Worm (Caenorhabditis elegans) whole organism, late embryonic: ENCODE measurements around the gene bgnt-1.1.
A peak's percentile ranks its signal among the peaks of the same experiment; 100 is the strongest.

ENCODE experiments used
- ama-1 ChIP-seq: fragments of 150-350 bp; optimal IDR thresholded peaks from 2 replicates; lab custom pipeline; 2014
- ceh-18 ChIP-seq: sonication (generic microtip); optimal IDR thresholded peaks from 2 replicates; lab custom pipeline; 2016; ENCODE audit warnings: missing genetic modification characterization, missing compliant biosample characterization
- ceh-24 ChIP-seq: sonication (generic microtip); optimal IDR thresholded peaks from 2 replicates; lab custom pipeline; 2016; ENCODE audit warnings: mild to moderate bottlenecking, missing genetic modification characterization, missing compliant biosample characterization
- ceh-34 ChIP-seq: sonication (generic microtip); optimal IDR thresholded peaks from 2 replicates; lab custom pipeline; 2016; ENCODE audit warnings: mild to moderate bottlenecking, missing genetic modification characterization, missing compliant biosample characterization
- ceh-9 ChIP-seq: sonication (generic microtip); optimal IDR thresholded peaks from 2 replicates; lab custom pipeline; 2016; ENCODE audit warnings: mild to moderate bottlenecking, missing genetic modification characterization, inconsistent platforms, missing compliant biosample characterization
- elt-2 ChIP-seq: sonication (generic microtip); optimal IDR thresholded peaks from 2 replicates; lab custom pipeline; 2016; ENCODE audit warnings: missing genetic modification reagents, missing genetic modification characterization, missing compliant biosample characterization
- eyg-1 ChIP-seq: sonication (generic microtip); optimal IDR thresholded peaks from 2 replicates; lab custom pipeline; 2016; ENCODE audit warnings: missing genotype, missing genetic modification characterization, missing compliant biosample characterization
- fkh-10 ChIP-seq: fragments of 150-350 bp; optimal IDR thresholded peaks from 2 replicates; lab custom pipeline; 2014; ENCODE audit warnings: missing biosample characterization, missing genetic modification reagents, missing genetic modification characterization
- nfya-1 ChIP-seq: sonication (generic microtip); optimal IDR thresholded peaks from 2 replicates; lab custom pipeline; 2017; ENCODE audit warnings: missing genetic modification characterization, mild to moderate bottlenecking, missing compliant biosample characterization, antibody characterized with exemption, moderate library complexity
- nhr-11 ChIP-seq: fragments of 150-350 bp; optimal IDR thresholded peaks from 2 replicates; lab custom pipeline; 2014; ENCODE audit warnings: missing biosample characterization, missing genetic modification characterization
- pha-4 ChIP-seq: fragments of 150-350 bp; optimal IDR thresholded peaks from 2 replicates; lab custom pipeline; 2018; ENCODE audit warnings: missing biosample characterization, missing genetic modification reagents, missing genetic modification characterization
- tbx-2 ChIP-seq: sonication (generic microtip); optimal IDR thresholded peaks from 2 replicates; lab custom pipeline; 2016; ENCODE audit warnings: missing genetic modification characterization, missing compliant biosample characterization
- unc-86 ChIP-seq: sonication (generic microtip); optimal IDR thresholded peaks from 2 replicates; lab custom pipeline; 2016; ENCODE audit warnings: missing genetic modification characterization, missing compliant biosample characterization

DNA sequence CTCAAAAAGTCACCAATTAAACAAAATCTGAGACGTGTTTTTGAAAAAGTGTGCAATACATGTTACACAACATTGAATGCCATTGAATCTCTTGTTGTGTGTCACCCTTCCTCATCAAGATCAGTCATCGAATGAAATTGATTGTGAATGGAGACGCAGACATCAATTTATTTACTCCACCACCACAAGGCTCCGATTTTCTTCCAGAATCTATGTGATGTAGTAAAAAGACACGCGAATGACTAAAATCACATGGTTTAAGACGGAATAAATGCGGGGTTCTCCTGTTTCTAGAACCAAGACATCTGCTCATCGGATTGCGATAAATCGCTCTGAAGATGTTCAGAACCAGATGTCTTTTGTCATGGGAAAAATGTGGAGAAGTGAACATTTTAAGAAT is 40.2 kb downstream of the bgnt-1.1 start:
- TF ChIP-seq nfya-1 (tag; lab: Kevin White, UChicago) (no peak), eyg-1 (tag; lab: Kevin White, UChicago) (no peak), elt-2 (tag; lab: Kevin White, UChicago) (no peak), fkh-10 (GFP tag; lab: Kevin White, UChicago) (no peak), tbx-2 (tag; lab: Kevin White, UChicago) (no peak), ceh-34 (tag; lab: Kevin White, UChicago) (no peak), pha-4 (tag; lab: Kevin White, UChicago) (no peak), ceh-18 (peak; percentile 9), unc-86 (tag; lab: Kevin White, UChicago) (no peak), ceh-9 (tag; lab: Kevin White, UChicago) (no peak), nhr-11 (tag; lab: Kevin White, UChicago) (no peak), ama-1 (lab: Kevin White, UChicago) (no peak), ceh-24 (tag; lab: Kevin White, UChicago) (no peak)
